Fruit fly (Drosophila melanogaster): ENCODE results near the gene CG43773.

CG43773 gene

DNA sequence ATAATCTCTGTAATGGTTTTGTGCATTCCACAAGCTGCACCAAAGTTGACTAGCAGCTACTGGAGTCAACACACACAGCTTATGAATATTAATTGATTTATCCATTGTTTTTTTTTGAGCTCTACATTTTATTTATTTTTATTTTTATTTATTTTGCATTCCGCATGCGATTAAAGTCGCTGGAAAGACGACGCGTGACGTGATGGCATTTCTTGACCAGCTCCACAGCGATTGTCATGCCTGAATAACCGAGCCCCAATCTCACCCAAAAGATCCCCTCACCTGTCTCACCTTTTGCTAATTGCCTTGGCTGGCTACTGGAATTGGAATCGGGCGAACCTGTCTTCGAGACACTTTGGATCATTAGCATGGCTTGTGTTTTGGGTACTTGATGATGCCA lies 28.8 kb downstream of the CG43773 start:
- TF ChIP-seq Hsf (GFP tag; optimal IDR thresholded peaks at IDR 0.05) (no peak), z (GFP tag; IDR thresholded peaks at IDR 0.05) (no peak), jigr1 (GFP tag; IDR thresholded peaks at IDR 0.05) (no peak), sd (tag; optimal IDR thresholded peaks at IDR 0.05) (peak; percentile 58), chinmo (GFP tag; IDR thresholded peaks at IDR 0.05; ENCODE audit: partially characterized antibody) (0 out of 4 replicates have a peak, but pooled peaks have one; percentile 77), Sox102F (GFP tag; optimal IDR thresholded peaks at IDR 0.05) (no peak), gfzf (GFP tag; optimal IDR thresholded peaks at IDR 0.05) (no peak), vvl (GFP tag; IDR thresholded peaks at IDR 0.05) (peak; percentile 43; the same call in 1 of the 2 replicates), YL-1 (GFP tag; optimal IDR thresholded peaks at IDR 0.05) (no peak)

DNA sequence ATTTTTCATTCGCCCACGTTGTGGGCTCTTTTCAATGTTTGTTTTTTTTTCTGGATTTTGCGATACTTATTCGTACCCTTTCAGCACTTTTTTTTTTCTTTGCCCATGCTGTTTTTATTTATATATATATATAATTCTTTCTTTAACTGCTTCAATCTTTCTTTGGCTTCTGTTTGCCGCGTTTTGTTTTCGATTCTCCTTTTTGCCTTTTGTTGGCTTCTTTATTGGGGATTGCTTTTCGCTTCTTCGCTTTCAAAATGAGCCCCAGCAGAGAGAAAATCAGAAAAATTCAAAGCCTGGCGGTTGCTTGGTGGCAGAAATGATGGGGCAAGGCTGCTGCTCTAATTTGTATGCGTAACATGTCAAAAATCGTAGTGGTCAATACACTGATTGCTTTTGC lies 29.5 kb downstream of the CG43773 start:
- no peak for TF ChIP-seq repo (GFP tag; optimal IDR thresholded peaks at IDR 0.05)
- TF ChIP-seq Bteb2 (GFP tag; optimal IDR thresholded peaks at IDR 0.05) = no peak
- TF ChIP-seq Opbp (GFP tag; IDR thresholded peaks at IDR 0.05; ENCODE audit: partially characterized antibody) = 0 out of 3 replicates have a peak, but pooled peaks have one; percentile 22
- TF ChIP-seq al (GFP tag; IDR thresholded peaks at IDR 0.05) = no peak
- TF ChIP-seq chn (GFP tag; optimal IDR thresholded peaks at IDR 0.05) = no peak
- no peak for TF ChIP-seq Sin3A (optimal IDR thresholded peaks at IDR 0.05)
- TF ChIP-seq tio (GFP tag; optimal IDR thresholded peaks at IDR 0.05) = no peak
- TF ChIP-seq CTCF (GFP tag; optimal IDR thresholded peaks at IDR 0.05) = no peak

DNA sequence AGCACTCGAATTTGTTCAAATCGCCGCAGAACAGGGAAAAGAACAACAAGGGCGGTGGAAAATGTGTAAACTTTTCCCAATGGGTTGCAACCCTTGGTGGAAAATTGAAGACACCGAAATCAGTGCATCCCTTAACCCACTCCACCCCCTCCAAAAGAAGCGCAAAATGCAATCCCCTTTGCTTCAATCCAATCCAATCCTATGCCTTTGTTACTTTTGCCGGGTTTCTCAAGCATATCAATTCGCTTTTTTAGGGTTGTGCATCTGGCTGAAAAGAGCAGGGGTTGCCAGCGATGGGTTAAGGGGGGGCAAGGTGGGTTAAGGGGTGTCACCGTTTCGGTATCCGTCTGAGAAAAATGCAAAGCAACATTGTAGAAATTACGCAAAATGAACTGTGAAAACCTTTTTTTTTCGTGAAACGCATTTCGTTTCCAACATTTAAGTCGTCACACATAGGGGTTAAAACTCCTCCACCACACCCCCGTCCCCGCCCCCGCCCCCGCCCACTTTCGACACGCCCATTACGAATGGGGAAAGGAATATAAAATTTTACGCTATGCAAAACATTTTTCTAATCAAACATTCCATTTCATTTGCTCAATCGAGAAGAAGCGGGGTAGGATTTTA lies 30.7 kb downstream of the CG43773 start:
- TF ChIP-seq BtbVII (GFP tag; optimal IDR thresholded peaks at IDR 0.05) = no peak
- peak; percentile 75 for TF ChIP-seq Kr (GFP tag; optimal IDR thresholded peaks at IDR 0.05)
- peak; percentile 13 for TF ChIP-seq sd (tag; optimal IDR thresholded peaks at IDR 0.05)
- peak; percentile 30 for TF ChIP-seq kni (GFP tag; optimal IDR thresholded peaks at IDR 0.05)
- no peak for TF ChIP-seq jumu (GFP tag; optimal IDR thresholded peaks at IDR 0.05)
- TF ChIP-seq CkIIα-i1 (GFP tag; IDR thresholded peaks at IDR 0.05) = no peak
- TF ChIP-seq repo (GFP tag; optimal IDR thresholded peaks at IDR 0.05) = no peak
- TF ChIP-seq CG2199 (GFP tag; IDR thresholded peaks at IDR 0.05) = 0 out of 3 replicates have a peak, but pooled peaks have one; percentile 17
- peak; percentile 4 for TF ChIP-seq run (tag; optimal IDR thresholded peaks at IDR 0.05)
- TF ChIP-seq pros (GFP tag; optimal IDR thresholded peaks at IDR 0.05) = peak; percentile 97
- peak; percentile 33 for TF ChIP-seq oc (tag; optimal IDR thresholded peaks at IDR 0.05)
- TF ChIP-seq gt (GFP tag; IDR thresholded peaks at IDR 0.05) = no peak
- TF ChIP-seq CG11695 (GFP tag; IDR thresholded peaks at IDR 0.05) = no peak
- TF ChIP-seq crol (GFP tag; IDR thresholded peaks at IDR 0.05) = peak; percentile 68
- TF ChIP-seq gsb-n (tag; optimal IDR thresholded peaks at IDR 0.05) = peak; percentile 53
- peak; percentile 21 for TF ChIP-seq nerfin-1 (tag; optimal IDR thresholded peaks at IDR 0.05)
- TF ChIP-seq schlank (tag; optimal IDR thresholded peaks at IDR 0.05) = no peak

DNA sequence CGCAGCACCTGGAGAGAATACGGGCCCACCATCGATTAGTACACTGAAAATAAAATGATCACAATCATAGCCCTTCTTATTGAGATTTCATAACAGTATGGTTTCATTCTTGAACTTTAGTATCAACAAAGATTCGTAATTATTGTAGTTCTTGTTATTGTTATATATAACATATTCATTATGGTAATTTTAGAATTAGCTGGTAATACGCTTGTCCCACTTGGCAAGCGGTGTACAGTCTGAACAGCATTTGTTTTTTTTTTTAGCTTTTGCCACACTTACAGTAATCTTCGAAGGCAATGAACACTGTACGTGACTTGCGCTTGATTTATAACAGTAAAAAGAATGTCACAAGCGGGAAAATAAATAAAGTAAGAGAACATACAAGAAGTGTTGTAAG lies 35.6 kb downstream of the CG43773 start:
- TF ChIP-seq Drgx (GFP tag; IDR thresholded peaks at IDR 0.05) = no peak
- TF ChIP-seq CG10274 (GFP tag; optimal IDR thresholded peaks at IDR 0.05) = no peak
- peak; percentile 13 for TF ChIP-seq CG18262 (tag; optimal IDR thresholded peaks at IDR 0.05)
- TF ChIP-seq CG6813 (GFP tag; optimal IDR thresholded peaks at IDR 0.05) = no peak
- no peak for TF ChIP-seq CG31224 (GFP tag; IDR thresholded peaks at IDR 0.05)
- no peak for TF ChIP-seq Optix (GFP tag; IDR thresholded peaks at IDR 0.05)
- no peak for TF ChIP-seq croc (GFP tag; conservative IDR thresholded peaks at IDR 0.05)
- no peak for TF ChIP-seq CG15073 (GFP tag; optimal IDR thresholded peaks at IDR 0.05)
- TF ChIP-seq gce (GFP tag; IDR thresholded peaks at IDR 0.05) = no peak
- TF ChIP-seq stc (GFP tag; IDR thresholded peaks at IDR 0.05) = no peak
- no peak for TF ChIP-seq Sin3A (optimal IDR thresholded peaks at IDR 0.05)
- TF ChIP-seq Rx (GFP tag; IDR thresholded peaks at IDR 0.05) = no peak
- peak; percentile 3 for TF ChIP-seq CG15601 (tag; optimal IDR thresholded peaks at IDR 0.05)
- no peak for TF ChIP-seq CG6765 (GFP tag; optimal IDR thresholded peaks at IDR 0.05)
- no peak for TF ChIP-seq C15 (GFP tag; IDR thresholded peaks at IDR 0.05)
- no peak for TF ChIP-seq HLH54F (GFP tag; optimal IDR thresholded peaks at IDR 0.05)
- TF ChIP-seq pfk (GFP tag; optimal IDR thresholded peaks at IDR 0.05) = no peak
- peak; percentile 32 for TF ChIP-seq Blimp-1 (GFP tag; optimal IDR thresholded peaks at IDR 0.05)

All from whole organism, embryonic.